Worm (Caenorhabditis elegans) whole organism, L1 larva: Measurements from ENCODE around the gene dmd-7.

ENCODE experiments used
- C04F5.9 ChIP-seq: sonication (generic microtip); optimal IDR thresholded peaks from 2 replicates; lab custom pipeline; 2016; ENCODE audit warnings: missing genetic modification characterization, missing compliant biosample characterization
- C16A3.4 ChIP-seq: fragments of 150-350 bp; optimal IDR thresholded peaks from 2 replicates; lab custom pipeline; 2014; ENCODE audit warnings: missing biosample characterization, missing genetic modification characterization
- F16B12.6 ChIP-seq: fragments of 150-350 bp; optimal IDR thresholded peaks from 2 replicates; lab custom pipeline; 2014; ENCODE audit warnings: missing biosample characterization, missing genetic modification characterization
- Y116A8C.19 ChIP-seq: sonication (generic microtip); optimal IDR thresholded peaks from 2 replicates; lab custom pipeline; 2016; ENCODE audit warnings: missing compliant biosample characterization, missing genetic modification characterization, borderline replicate concordance
- ama-1 ChIP-seq: fragments of 150-350 bp; optimal IDR thresholded peaks from 2 replicates; lab custom pipeline; 2014
- blmp-1 ChIP-seq: fragments of 150-350 bp; optimal IDR thresholded peaks from 2 replicates; lab custom pipeline; 2014; ENCODE audit warnings: missing biosample characterization, missing genetic modification characterization
- ceh-82 ChIP-seq, 3 experiments: fragments of 150-350 bp in 1 of 3; sonication (generic microtip) in 2 of 3; optimal IDR thresholded peaks; 2 replicates each; lab custom pipeline; 2014 to 2017; ENCODE audit warnings: missing biosample characterization in 3 of 3, missing genetic modification characterization in 3 of 3
- ceh-88 ChIP-seq: fragments of 200-800 bp; sonication (Bioruptor generic); IDR thresholded peaks from 2 replicates; pipeline ENCODE4 v1.3.6; 2022; ENCODE audit warnings: missing genetic modification characterization, missing compliant biosample characterization
- ces-1 ChIP-seq: fragments of 150-350 bp; optimal IDR thresholded peaks from 2 replicates; lab custom pipeline; 2014; ENCODE audit warnings: missing biosample characterization, missing genetic modification reagents, missing genetic modification characterization
- dpl-1 ChIP-seq, 3 experiments: fragments of 150-350 bp in 2 of 3; sonication (generic microtip) in 1 of 3; optimal IDR thresholded peaks; 2 replicates each; lab custom pipeline; 2014 to 2017; ENCODE audit warnings: missing biosample characterization in 3 of 3, missing genetic modification characterization in 3 of 3, missing genetic modification reagents in 3 of 3
- efl-1 ChIP-seq, 4 experiments: fragments of 150-350 bp; optimal IDR thresholded peaks in 3 of 4; peaks in 1 of 4; 1 replicate in 1 of 4; 2 replicates in 3 of 4; lab custom pipeline; 2014; ENCODE audit warnings: missing biosample characterization in 2 of 4, missing genetic modification characterization in 2 of 4, missing genetic modification reagents in 2 of 4
- efl-3 ChIP-seq: fragments of 200-800 bp; sonication (Bioruptor generic); optimal IDR thresholded peaks from 2 replicates; lab custom pipeline; 2018; ENCODE audit warnings: mild to moderate bottlenecking, missing genetic modification characterization, missing compliant biosample characterization
- egl-27 ChIP-seq, 2 experiments: fragments of 150-350 bp in 1 of 2; sonication (generic microtip); optimal IDR thresholded peaks; 3 replicates each; lab custom pipeline; 2017 to 2018; ENCODE audit warnings: missing biosample characterization in 2 of 2, missing genetic modification characterization in 2 of 2, missing genetic modification reagents in 2 of 2
- elt-2 ChIP-seq: sonication (generic microtip); optimal IDR thresholded peaks from 2 replicates; lab custom pipeline; 2016; ENCODE audit warnings: missing genetic modification characterization, mild to moderate bottlenecking, inconsistent platforms, missing compliant biosample characterization, missing genetic modification reagents
- elt-3 ChIP-seq, 6 experiments: fragments of 150-350 bp in 1 of 6; sonication (generic microtip); optimal IDR thresholded peaks; 2 replicates each; lab custom pipeline; 2017 to 2018; ENCODE audit warnings: missing biosample characterization in 6 of 6, missing genetic modification characterization in 6 of 6, inconsistent platforms in 1 of 6
- hlh-4 ChIP-seq: sonication (generic microtip); optimal IDR thresholded peaks from 2 replicates; lab custom pipeline; 2016; ENCODE audit warnings: mild to moderate bottlenecking, missing genetic modification characterization, missing compliant biosample characterization
- isw-1 ChIP-seq: fragments of 200-800 bp; sonication (Bioruptor generic); IDR thresholded peaks from 2 replicates; pipeline ENCODE4 v1.3.6; 2022; ENCODE audit warnings: missing genetic modification characterization, missing compliant biosample characterization
- lin-14 ChIP-seq: fragments of 200-800 bp; sonication (Bioruptor generic); optimal IDR thresholded peaks from 2 replicates; lab custom pipeline; 2018; ENCODE audit warnings: mild to moderate bottlenecking, missing genetic modification characterization, moderate library complexity, missing compliant biosample characterization
- lin-15B ChIP-seq: fragments of 150-350 bp; sonication (generic microtip); optimal IDR thresholded peaks from 3 replicates; lab custom pipeline; 2014; ENCODE audit warnings: missing biosample characterization, missing genetic modification characterization
- lin-35 ChIP-seq, 2 experiments: fragments of 150-350 bp; optimal IDR thresholded peaks; 2 replicates each; lab custom pipeline; 2014; ENCODE audit warnings: missing biosample characterization in 2 of 2, missing genetic modification characterization in 2 of 2, missing genetic modification reagents in 2 of 2
- lin-39 ChIP-seq: fragments of 150-350 bp; optimal IDR thresholded peaks from 2 replicates; lab custom pipeline; 2014; ENCODE audit warnings: missing biosample characterization, missing genetic modification reagents, missing genetic modification characterization
- lir-3 ChIP-seq: sonication (generic microtip); optimal IDR thresholded peaks from 2 replicates; lab custom pipeline; 2016; ENCODE audit warnings: mild to moderate bottlenecking, missing genetic modification characterization, moderate library complexity, missing compliant biosample characterization; ENCODE audit not compliant: poor library complexity
- lsy-2 ChIP-seq, 2 experiments: fragments of 150-350 bp; optimal IDR thresholded peaks; 2 replicates each; lab custom pipeline; 2014; ENCODE audit warnings: missing biosample characterization in 2 of 2, missing genetic modification characterization in 2 of 2
- mab-9 ChIP-seq: fragments of 200-800 bp; sonication (Bioruptor generic); IDR thresholded peaks from 2 replicates; pipeline ENCODE4 v1.3.6; 2022; ENCODE audit warnings: missing genetic modification reagents, missing genetic modification characterization, missing compliant biosample characterization
- mdl-1 ChIP-seq, 2 experiments: fragments of 150-350 bp; optimal IDR thresholded peaks; 2 replicates each; lab custom pipeline; 2014 to 2017; ENCODE audit warnings: missing biosample characterization in 2 of 2, missing genetic modification characterization in 2 of 2, inconsistent platforms in 1 of 2
- mep-1 ChIP-seq: fragments of 150-350 bp; optimal IDR thresholded peaks from 2 replicates; lab custom pipeline; 2014; ENCODE audit warnings: missing biosample characterization, missing genetic modification characterization
- nhr-19 ChIP-seq: fragments of 200-800 bp; sonication (Bioruptor generic); conservative IDR thresholded peaks from 2 replicates; pipeline ENCODE4 v1.3.6; 2022; ENCODE audit warnings: missing genetic modification characterization, missing compliant biosample characterization
- nhr-20 ChIP-seq: sonication (generic microtip); optimal IDR thresholded peaks from 2 replicates; lab custom pipeline; 2016; ENCODE audit warnings: mild to moderate bottlenecking, missing genetic modification characterization, missing compliant biosample characterization
- nhr-47 ChIP-seq: sonication (generic microtip); optimal IDR thresholded peaks from 2 replicates; lab custom pipeline; 2016; ENCODE audit warnings: mild to moderate bottlenecking, missing genetic modification characterization, moderate library complexity, missing compliant biosample characterization
- nhr-71 ChIP-seq: sonication (generic microtip); optimal IDR thresholded peaks from 2 replicates; lab custom pipeline; 2016; ENCODE audit warnings: mild to moderate bottlenecking, missing genetic modification characterization, moderate library complexity, missing compliant biosample characterization
- nhr-77 ChIP-seq: fragments of 150-350 bp; optimal IDR thresholded peaks from 2 replicates; lab custom pipeline; 2014; ENCODE audit warnings: missing biosample characterization, missing genetic modification characterization
- nhr-85 ChIP-seq: sonication (generic microtip); peaks from one replicate; lab custom pipeline; 2016; ENCODE audit warnings: missing genetic modification characterization, inconsistent platforms, missing compliant biosample characterization
- nhr-90 ChIP-seq: sonication (generic microtip); optimal IDR thresholded peaks from 2 replicates; lab custom pipeline; 2016; ENCODE audit warnings: mild to moderate bottlenecking, missing genetic modification characterization, missing compliant biosample characterization; ENCODE audit not compliant: poor library complexity
- pax-3 ChIP-seq: fragments of 200-800 bp; sonication (Bioruptor generic); optimal IDR thresholded peaks from 2 replicates; lab custom pipeline; 2018; ENCODE audit warnings: mild to moderate bottlenecking, missing genetic modification characterization, moderate library complexity, missing compliant biosample characterization
- skn-1 ChIP-seq: fragments of 150-350 bp; optimal IDR thresholded peaks from 2 replicates; lab custom pipeline; 2014; ENCODE audit warnings: missing biosample characterization, missing genetic modification characterization
- snpc-4 ChIP-seq: fragments of 150-350 bp; optimal IDR thresholded peaks from 2 replicates; lab custom pipeline; 2014; ENCODE audit warnings: missing biosample characterization, missing genetic modification characterization
- snu-23 ChIP-seq: sonication (generic microtip); optimal IDR thresholded peaks from 2 replicates; lab custom pipeline; 2016; ENCODE audit warnings: missing genetic modification characterization, missing compliant biosample characterization
- swsn-7 ChIP-seq: sonication (generic microtip); optimal IDR thresholded peaks from 2 replicates; lab custom pipeline; 2016; ENCODE audit warnings: missing genetic modification characterization, missing compliant biosample characterization
- unc-30 ChIP-seq: sonication (generic microtip); optimal IDR thresholded peaks from 2 replicates; lab custom pipeline; 2017; ENCODE audit warnings: missing biosample characterization, missing genetic modification characterization
- xbp-1 ChIP-seq: sonication (generic microtip); optimal IDR thresholded peaks from 2 replicates; lab custom pipeline; 2016; ENCODE audit warnings: missing genetic modification characterization, missing compliant biosample characterization
- zag-1 ChIP-seq: fragments of 150-350 bp; optimal IDR thresholded peaks from 2 replicates; lab custom pipeline; 2014; ENCODE audit warnings: missing biosample characterization, missing genetic modification characterization
- ztf-11 ChIP-seq, 2 experiments: sonication (generic microtip); optimal IDR thresholded peaks; 2 replicates each; lab custom pipeline; 2016 to 2017; ENCODE audit warnings: missing genetic modification characterization in 2 of 2, missing biosample characterization in 1 of 2, missing compliant biosample characterization in 1 of 2
- ztf-4 ChIP-seq: fragments of 150-350 bp; optimal IDR thresholded peaks from 2 replicates; lab custom pipeline; 2014; ENCODE audit warnings: missing biosample characterization, missing genetic modification characterization

dmd-7 gene

DNA sequence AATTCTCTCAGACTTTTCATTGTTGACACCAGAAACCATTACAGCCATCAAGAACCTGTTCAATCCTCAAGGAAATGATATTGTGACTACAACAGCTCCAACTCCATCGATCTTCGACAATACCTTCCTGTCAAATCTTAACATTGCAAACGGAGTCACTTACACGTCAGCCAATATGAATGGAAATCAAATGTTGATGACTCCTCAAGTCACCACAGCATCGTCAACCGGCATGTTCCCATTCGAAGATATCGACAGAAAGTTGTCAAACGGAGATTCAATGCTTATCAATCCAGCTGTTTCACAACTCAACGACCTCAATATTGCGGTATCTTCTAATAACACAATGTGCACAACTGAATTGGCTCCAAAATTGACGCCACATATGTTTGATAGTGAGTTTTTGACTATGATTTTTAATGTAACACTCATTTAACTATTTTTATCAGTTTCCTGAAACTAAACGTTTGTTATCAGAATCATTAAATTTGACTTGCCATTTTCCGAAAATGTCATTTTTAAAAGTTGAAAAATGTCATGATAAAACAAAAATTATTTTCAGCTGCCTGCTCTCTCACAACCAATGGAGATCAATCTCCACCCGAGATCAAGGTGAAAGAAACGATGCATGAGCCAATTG lies 4.3 kb downstream of the dmd-7 start:
- TF ChIP-seq C16A3.4 = no peak
- peak; percentile 66 for TF ChIP-seq elt-2 (tag; lab: Kevin White, UChicago)

DNA sequence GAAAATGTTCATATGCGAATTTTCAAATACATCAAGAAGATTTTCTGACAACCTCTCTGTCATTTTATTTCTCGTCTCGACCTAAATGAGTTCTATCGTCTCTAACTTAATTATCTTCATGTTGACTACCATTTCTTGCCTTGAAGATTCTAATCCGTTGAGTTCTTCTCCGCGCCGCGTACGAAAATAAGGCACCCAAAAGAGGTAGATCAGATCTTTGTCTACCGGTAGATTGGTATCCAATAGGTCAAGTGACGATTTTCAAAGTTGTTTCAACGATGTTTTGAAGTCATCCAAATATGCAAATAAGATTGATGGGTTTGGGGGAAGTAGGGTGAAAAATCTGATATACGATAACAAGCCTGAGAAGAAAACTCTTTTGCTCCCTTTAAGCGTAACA lies 7.2 kb downstream of the dmd-7 start:
- TF ChIP-seq lin-35 (GFP tag; optimal IDR thresholded peaks at IDR 0.05; lab: Kevin White, UChicago) (no peak), nhr-19 (GFP tag; lab: Robert Waterston, UW) (no peak), nhr-90 (no peak), Y116A8C.19 (tag; lab: Kevin White, UChicago) (no peak), lin-14 (peak; percentile 65), skn-1 (no peak), elt-2 (tag; lab: Kevin White, UChicago) (no peak), pax-3 (tag; lab: Kevin White, UChicago) (no peak), egl-27 (tag; optimal IDR thresholded peaks at IDR 0.05; lab: Kevin White, UChicago) (no peak), snu-23 (GFP tag; lab: Kevin White, UChicago) (peak; percentile 9), zag-1 (tag; lab: Kevin White, UChicago) (no peak), nhr-85 (peak; percentile 92), nhr-47 (no peak), ztf-11 (tag; optimal IDR thresholded peaks at IDR 0.05; lab: Kevin White, UChicago) (no peak), nhr-20 (tag; lab: Kevin White, UChicago) (peak; percentile 26), mep-1 (tag; lab: Kevin White, UChicago) (no peak), lin-15B (no peak), ceh-82 (tag; optimal IDR thresholded peaks at IDR 0.05; lab: Kevin White, UChicago) (no peak), mdl-1 (tag; optimal IDR thresholded peaks at IDR 0.05; lab: Kevin White, UChicago) (no peak), nhr-77 (tag; lab: Kevin White, UChicago) (no peak), snpc-4 (tag; lab: Kevin White, UChicago) (no peak), efl-3 (peak; percentile 4), nhr-71 (tag; lab: Kevin White, UChicago) (no peak), swsn-7 (no peak)

ce11 chrV:6259139-6259538 lies 12.4 kb downstream of the dmd-7 start, which contains the start of gene K08B12.1:
TSS of gene K08B12.1 (plus strand) at chrV:6259367.
- TF ChIP-seq nhr-90 = no peak
- no peak for TF ChIP-seq unc-30 (tag; lab: Kevin White, UChicago)
- no peak for TF ChIP-seq xbp-1
- no peak for TF ChIP-seq isw-1
- no peak for TF ChIP-seq F16B12.6 (tag; lab: Kevin White, UChicago)
- TF ChIP-seq lir-3 (tag; lab: Kevin White, UChicago) = no peak
- TF ChIP-seq mep-1 (tag; lab: Kevin White, UChicago) = no peak
- no peak for TF ChIP-seq nhr-71 (tag; lab: Kevin White, UChicago)
- peak; percentile 99 for TF ChIP-seq blmp-1 (tag; lab: Kevin White, UChicago)
- no peak for TF ChIP-seq ztf-11 (tag; optimal IDR thresholded peaks at IDR 0.05; lab: Kevin White, UChicago)
- TF ChIP-seq hlh-4 (tag; lab: Kevin White, UChicago) = no peak
- peak in 1 of 6 experiments; percentile 38 for TF ChIP-seq elt-3 (tag; optimal IDR thresholded peaks at IDR 0.05; lab: Kevin White, UChicago)
- TF ChIP-seq nhr-19 (GFP tag; lab: Robert Waterston, UW) = no peak
- TF ChIP-seq, all 84 proteins: peak for 2

DNA sequence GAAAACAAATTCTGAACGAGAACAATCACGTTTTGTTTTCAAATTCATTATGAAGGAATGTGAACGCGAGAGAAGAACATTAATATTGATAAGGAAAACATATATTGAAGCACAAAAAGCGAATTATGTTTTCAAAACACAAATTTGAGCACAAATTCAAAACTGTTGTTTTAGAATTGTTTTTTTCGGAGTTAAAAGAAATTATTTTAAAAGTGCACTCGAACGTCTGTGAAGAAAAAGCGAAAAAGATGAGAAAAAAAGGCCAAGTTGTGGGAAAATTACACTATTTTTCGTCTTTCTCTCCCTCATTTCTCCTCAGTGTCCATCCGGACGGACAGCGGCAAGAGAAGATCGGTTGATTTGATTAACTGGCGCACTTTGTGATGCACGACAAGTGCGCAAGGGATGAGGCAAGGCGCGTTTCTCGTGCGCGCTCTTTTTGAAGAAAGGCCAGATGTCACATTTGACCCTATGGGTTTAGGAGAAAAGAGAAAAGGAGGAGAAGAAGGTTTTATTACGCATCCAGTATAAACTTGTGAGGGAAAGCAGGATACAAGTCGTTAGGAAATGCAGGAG lies 20.6 kb downstream of the dmd-7 start, which contains the start of gene mrck-1:
mrck-1 (minus strand) TSS at position 51 of the 576 bp plus-strand sequence.
- TF ChIP-seq efl-1 (optimal IDR thresholded peaks at IDR 0.05; lab: Kevin White, UChicago) = peak; percentile 87 to 88
- peak; percentile 78 to 98 for TF ChIP-seq efl-1 (GFP tag; optimal IDR thresholded peaks at IDR 0.05 in 1 of 2; lab: Kevin White, UChicago)
- peak; percentile 64 for TF ChIP-seq lir-3 (tag; lab: Kevin White, UChicago)
- peak; percentile 74 for TF ChIP-seq ceh-88 (GFP tag; lab: Robert Waterston, UW)
- TF ChIP-seq ces-1 (GFP tag; lab: Kevin White, UChicago) = peak; percentile 95
- peak; percentile 56 for TF ChIP-seq F16B12.6 (tag; lab: Kevin White, UChicago)
- peak; percentile 78 for TF ChIP-seq isw-1
- TF ChIP-seq ztf-4 (tag; lab: Kevin White, UChicago) = peak; percentile 90
- TF ChIP-seq ama-1 (lab: Kevin White, UChicago) = peak; percentile 76
- TF ChIP-seq lin-39 = peak; percentile 88
- TF ChIP-seq C04F5.9 (tag; lab: Kevin White, UChicago) = peak; percentile 53
- TF ChIP-seq C16A3.4 = peak; percentile 97
- peak; percentile 98 for TF ChIP-seq mep-1 (tag; lab: Kevin White, UChicago)
- no peak for TF ChIP-seq hlh-4 (tag; lab: Kevin White, UChicago)
- TF ChIP-seq blmp-1 (tag; lab: Kevin White, UChicago) = peak; percentile 96
- TF ChIP-seq mab-9 (GFP tag; lab: Robert Waterston, UW) = peak; percentile 75
- peak; percentile 21 for TF ChIP-seq elt-2 (tag; lab: Kevin White, UChicago)
- peak; percentile 92 to 94 for TF ChIP-seq lsy-2 (tag; optimal IDR thresholded peaks at IDR 0.05; lab: Kevin White, UChicago)
- peak; percentile 83 to 86 (median 86) for TF ChIP-seq dpl-1 (GFP tag; optimal IDR thresholded peaks at IDR 0.05; lab: Kevin White, UChicago)
- TF ChIP-seq lin-14 = peak; percentile 99
- peak; percentile 45 to 62 for TF ChIP-seq egl-27 (tag; optimal IDR thresholded peaks at IDR 0.05; lab: Kevin White, UChicago)
